Worm (Caenorhabditis elegans): ENCODE data around the gene C28A5.2.

The C28A5.2 gene

ce11 chrIII:4439493-4439983, at the start of gene C28A5.2:
TSS of gene C28A5.2 (minus strand) at chrIII:4439543.
- no peak for TF ChIP-seq fkh-2 (tag; optimal IDR thresholded peaks at IDR 0.05)
- no peak for TF ChIP-seq nhr-77 (tag; optimal IDR thresholded peaks at IDR 0.05)
- TF ChIP-seq ztf-11 (tag; optimal IDR thresholded peaks at IDR 0.05): no peak

ce11 chrIII:4488892-4489409, 49.6 kb upstream of the C28A5.2 start, which contains the start of gene cpg-1:
TSS of gene cpg-1 (plus strand) at chrIII:4489359.
- no peak for TF ChIP-seq eor-1 (tag; optimal IDR thresholded peaks at IDR 0.05)
- TF ChIP-seq egl-27 (tag; optimal IDR thresholded peaks at IDR 0.05): no peak
- TF ChIP-seq R02D3.7 (tag; optimal IDR thresholded peaks at IDR 0.05): no peak
- no peak for TF ChIP-seq nhr-77 (tag; optimal IDR thresholded peaks at IDR 0.05)
- TF ChIP-seq lin-39 (tag; optimal IDR thresholded peaks at IDR 0.05): no peak
- no peak for TF ChIP-seq pha-4 (tag; optimal IDR thresholded peaks at IDR 0.05)
- TF ChIP-seq nhr-11 (tag; optimal IDR thresholded peaks at IDR 0.05): no peak
- TF ChIP-seq lsy-12 (tag; optimal IDR thresholded peaks at IDR 0.05): no peak
- TF ChIP-seq nhr-43 (tag; optimal IDR thresholded peaks at IDR 0.05; ENCODE audit: poor library complexity, severe bottlenecking): no peak
- TF ChIP-seq nhr-25 (tag; optimal IDR thresholded peaks at IDR 0.05): no peak
- no peak for TF ChIP-seq hmg-11 (tag; optimal IDR thresholded peaks at IDR 0.05)
- no peak for TF ChIP-seq ama-1 (optimal IDR thresholded peaks at IDR 0.05)
- TF ChIP-seq fos-1 (tag; optimal IDR thresholded peaks at IDR 0.05): no peak
- no peak for TF ChIP-seq lin-15B (tag; optimal IDR thresholded peaks at IDR 0.05)
- no peak for TF ChIP-seq aly-2 (tag; optimal IDR thresholded peaks at IDR 0.05)
- TF ChIP-seq egl-5 (tag; optimal IDR thresholded peaks at IDR 0.05): no peak

ce11 chrIII:4487271-4487670, 47.9 kb upstream of the C28A5.2 start:
- TF ChIP-seq ztf-11 (tag; optimal IDR thresholded peaks at IDR 0.05) (no peak), nhr-237 (tag; optimal IDR thresholded peaks at IDR 0.05) (no peak), nhr-11 (tag; optimal IDR thresholded peaks at IDR 0.05) (peak; percentile 96), lin-15B (tag; optimal IDR thresholded peaks at IDR 0.05) (no peak), nhr-76 (tag; optimal IDR thresholded peaks at IDR 0.05) (no peak), nhr-25 (tag; optimal IDR thresholded peaks at IDR 0.05) (no peak), fkh-10 (GFP tag; optimal IDR thresholded peaks at IDR 0.05) (no peak)

- TF ChIP-seq pqm-1 (tag; optimal IDR thresholded peaks at IDR 0.05): no peak
- TF ChIP-seq nhr-237 (tag; optimal IDR thresholded peaks at IDR 0.05): no peak
- no peak for TF ChIP-seq unc-39 (tag; optimal IDR thresholded peaks at IDR 0.05)
- no peak for TF ChIP-seq ZK546.5 (tag; optimal IDR thresholded peaks at IDR 0.05)
These were observed 43.6 kb upstream of the C28A5.2 start for ce11 chrIII:4482986-4483385.

ce11 chrIII:4481787-4482186, 42.4 kb upstream of the C28A5.2 start:
- TF ChIP-seq fos-1 (tag; optimal IDR thresholded peaks at IDR 0.05) (no peak), ztf-11 (tag; optimal IDR thresholded peaks at IDR 0.05) (no peak), nhr-25 (tag; optimal IDR thresholded peaks at IDR 0.05) (no peak), nhr-23 (tag; optimal IDR thresholded peaks at IDR 0.05) (no peak), fkh-2 (tag; optimal IDR thresholded peaks at IDR 0.05) (no peak), lin-15B (tag; optimal IDR thresholded peaks at IDR 0.05) (no peak), zag-1 (tag; optimal IDR thresholded peaks at IDR 0.05) (no peak), ceh-82 (tag; optimal IDR thresholded peaks at IDR 0.05) (no peak)

- TF ChIP-seq elt-1 (tag; optimal IDR thresholded peaks at IDR 0.05) (no peak), nhr-67 (tag; optimal IDR thresholded peaks at IDR 0.05) (no peak), eor-1 (tag; optimal IDR thresholded peaks at IDR 0.05) (no peak), jun-1 (tag; optimal IDR thresholded peaks at IDR 0.05) (no peak), pha-4 (tag; optimal IDR thresholded peaks at IDR 0.05) (no peak), sea-2 (GFP tag; optimal IDR thresholded peaks at IDR 0.05) (no peak), daf-12 (tag; optimal IDR thresholded peaks at IDR 0.05) (no peak), nhr-43 (tag; optimal IDR thresholded peaks at IDR 0.05; ENCODE audit: poor library complexity, severe bottlenecking) (no peak), nhr-23 (tag; optimal IDR thresholded peaks at IDR 0.05) (no peak), fos-1 (tag; optimal IDR thresholded peaks at IDR 0.05) (no peak)
These were observed 38.1 kb upstream of the C28A5.2 start, which contains the start of gene ins-17 for ce11 chrIII:4477472-4477871. TSS of gene ins-17 (minus strand) at chrIII:4477572.
